Worm (Caenorhabditis elegans): ENCODE data around the gene Y38E10A.8.

- TF ChIP-seq xnd-1 (tag; optimal IDR thresholded peaks at IDR 0.05) (no peak), snpc-4 (GFP tag; optimal IDR thresholded peaks at IDR 0.05) (no peak), snpc-4 (tag; optimal IDR thresholded peaks at IDR 0.05) (no peak), madf-3 (GFP tag; IDR thresholded peaks at IDR 0.05) (no peak)
Observed at ce11 chrII:12572760-12573159, 34.2 kb upstream of the Y38E10A.8 start, which contains the start of gene Y38E10A.35.
